Worm (Caenorhabditis elegans): Measurements from ENCODE around the gene Y50E8A.6.

ce11 chrV:14698005-14698404, 43.1 kb downstream of the Y50E8A.6 start:
- TF ChIP-seq nhr-11 (tag; optimal IDR thresholded peaks at IDR 0.05) (no peak), zip-4 (GFP tag; optimal IDR thresholded peaks at IDR 0.05) (no peak), mep-1 (tag; optimal IDR thresholded peaks at IDR 0.05) (no peak), ztf-11 (tag; optimal IDR thresholded peaks at IDR 0.05) (no peak), lin-15B (tag; optimal IDR thresholded peaks at IDR 0.05) (no peak), nhr-77 (tag; optimal IDR thresholded peaks at IDR 0.05) (no peak), nhr-90 (tag; optimal IDR thresholded peaks at IDR 0.05; ENCODE audit: poor library complexity) (no peak), tbx-2 (tag; optimal IDR thresholded peaks at IDR 0.05) (no peak), unc-30 (tag; optimal IDR thresholded peaks at IDR 0.05) (no peak), alr-1 (tag; optimal IDR thresholded peaks at IDR 0.05; ENCODE audit: borderline replicate concordance) (no peak)
